Worm (Caenorhabditis elegans) whole organism, L4 larva: ENCODE data around the gene algn-12.

Experiments used
- F26F4.8 ChIP-seq: fragments of 200-800 bp; sonication (Bioruptor generic); conservative IDR thresholded peaks from 2 replicates; pipeline ENCODE4 v1.3.6; 2022; ENCODE audit warnings: missing genetic modification characterization, missing compliant biosample characterization
- F37D6.2 ChIP-seq: sonication (generic microtip); optimal IDR thresholded peaks from 2 replicates; lab custom pipeline; 2016; ENCODE audit warnings: mild to moderate bottlenecking, missing genetic modification characterization, missing compliant biosample characterization
- F44E2.7 ChIP-seq: fragments of 200-800 bp; sonication (Bioruptor generic); IDR thresholded peaks from 2 replicates; pipeline ENCODE4 v2.1.2; 2022; ENCODE audit warnings: missing genetic modification characterization, missing compliant biosample characterization
- F49E8.2 ChIP-seq: sonication (generic microtip); optimal IDR thresholded peaks from 2 replicates; lab custom pipeline; 2016; ENCODE audit warnings: missing compliant biosample characterization, mild to moderate bottlenecking, missing genetic modification characterization, borderline replicate concordance
- R02D3.7 ChIP-seq: fragments of 150-350 bp; sonication (generic microtip); optimal IDR thresholded peaks from 3 replicates; lab custom pipeline; 2014; ENCODE audit warnings: missing biosample characterization, missing genetic modification characterization
- T20F7.1 ChIP-seq: fragments of 200-800 bp; sonication (Bioruptor generic); optimal IDR thresholded peaks from 2 replicates; lab custom pipeline; 2018; ENCODE audit warnings: mild to moderate bottlenecking, missing genetic modification characterization, missing compliant biosample characterization
- Y105C5A.15 ChIP-seq: fragments of 200-800 bp; sonication (Bioruptor generic); IDR thresholded peaks from 2 replicates; pipeline ENCODE4 v1.3.6; 2022; ENCODE audit warnings: missing genetic modification characterization, missing compliant biosample characterization
- Y5F2A.4 ChIP-seq: fragments of 200-800 bp; sonication (Bioruptor generic); optimal IDR thresholded peaks from 2 replicates; lab custom pipeline; 2018; ENCODE audit warnings: mild to moderate bottlenecking, missing genetic modification characterization, missing compliant biosample characterization
- Y75B8A.6 ChIP-seq: fragments of 200-800 bp; sonication (Bioruptor generic); IDR thresholded peaks from 2 replicates; pipeline ENCODE4 v1.3.6; 2022; ENCODE audit warnings: missing genetic modification reagents, missing genetic modification characterization, missing compliant biosample characterization
- ZK337.2 ChIP-seq: fragments of 200-800 bp; sonication (Bioruptor generic); IDR thresholded peaks from 2 replicates; pipeline ENCODE4 v1.3.6; 2022; ENCODE audit warnings: missing genetic modification reagents, missing genetic modification characterization, missing compliant biosample characterization
- ama-1 ChIP-seq: fragments of 150-350 bp; optimal IDR thresholded peaks from 2 replicates; lab custom pipeline; 2014; ENCODE audit warnings: inconsistent platforms, mixed read lengths
- ceh-20 ChIP-seq: fragments of 200-800 bp; sonication (Bioruptor generic); IDR thresholded peaks from 2 replicates; pipeline ENCODE4 v1.3.6; 2022; ENCODE audit warnings: missing genetic modification reagents, missing genetic modification characterization, missing compliant biosample characterization
- ceh-44 ChIP-seq: fragments of 200-800 bp; sonication (Bioruptor generic); IDR thresholded peaks from 2 replicates; pipeline ENCODE4 v1.3.6; 2022; ENCODE audit warnings: missing genetic modification reagents, missing genetic modification characterization, missing compliant biosample characterization
- daf-12 ChIP-seq: fragments of 150-350 bp; optimal IDR thresholded peaks from 2 replicates; lab custom pipeline; 2014; ENCODE audit warnings: missing biosample characterization, missing genetic modification reagents, missing genetic modification characterization
- daf-16 ChIP-seq, 3 experiments: sonication (generic microtip); optimal IDR thresholded peaks; 2 replicates each; lab custom pipeline; 2016 to 2017; ENCODE audit warnings: missing genetic modification characterization in 3 of 3, missing genetic modification reagents in 3 of 3, mild to moderate bottlenecking in 2 of 3, missing compliant biosample characterization in 2 of 3, missing biosample characterization in 1 of 3, moderate library complexity in 1 of 3
- daf-8 ChIP-seq: fragments of 200-800 bp; sonication (Bioruptor generic); IDR thresholded peaks from 2 replicates; pipeline ENCODE4 v1.3.6; 2022; ENCODE audit warnings: missing genetic modification characterization, missing compliant biosample characterization
- dmd-6 ChIP-seq: fragments of 200-800 bp; sonication (Bioruptor generic); IDR thresholded peaks from 2 replicates; pipeline ENCODE4 v1.3.6; 2022; ENCODE audit warnings: missing genetic modification reagents, missing genetic modification characterization, missing compliant biosample characterization
- dpl-1 ChIP-seq: fragments of 150-350 bp; optimal IDR thresholded peaks from 2 replicates; lab custom pipeline; 2014; ENCODE audit warnings: missing biosample characterization, missing genetic modification reagents, missing genetic modification characterization
- fkh-10 ChIP-seq: fragments of 150-350 bp; optimal IDR thresholded peaks from 2 replicates; lab custom pipeline; 2014; ENCODE audit warnings: missing biosample characterization, missing genetic modification reagents, missing genetic modification characterization
- fos-1 ChIP-seq: fragments of 150-350 bp; optimal IDR thresholded peaks from 2 replicates; lab custom pipeline; 2014; ENCODE audit warnings: missing biosample characterization, missing genetic modification characterization
- gei-8 ChIP-seq: fragments of 200-800 bp; sonication (Bioruptor generic); optimal IDR thresholded peaks from 2 replicates; lab custom pipeline; 2018; ENCODE audit warnings: mild to moderate bottlenecking, missing genetic modification characterization, missing compliant biosample characterization
- lim-7 ChIP-seq: fragments of 200-800 bp; sonication (Bioruptor generic); IDR thresholded peaks from 2 replicates; pipeline ENCODE4 v1.3.6; 2022; ENCODE audit warnings: missing genetic modification characterization, missing compliant biosample characterization
- lin-13 ChIP-seq: fragments of 150-350 bp; optimal IDR thresholded peaks from 2 replicates; lab custom pipeline; 2014; ENCODE audit warnings: missing biosample characterization, missing genetic modification reagents, missing genetic modification characterization
- lin-29 ChIP-seq: fragments of 200-800 bp; sonication (Bioruptor generic); IDR thresholded peaks from 2 replicates; pipeline ENCODE4 v1.3.6; 2022; ENCODE audit warnings: missing genetic modification reagents, missing genetic modification characterization, missing compliant biosample characterization
- lin-38 ChIP-seq: fragments of 200-800 bp; sonication (Bioruptor generic); IDR thresholded peaks from 2 replicates; pipeline ENCODE4 v1.3.6; 2022; ENCODE audit warnings: missing genetic modification reagents, missing genetic modification characterization, missing compliant biosample characterization
- lsy-2 ChIP-seq, 2 experiments: fragments of 150-350 bp in 1 of 2; sonication (generic microtip) in 1 of 2; optimal IDR thresholded peaks; 2 replicates each; lab custom pipeline; 2014 to 2017; ENCODE audit warnings: missing biosample characterization in 2 of 2, missing genetic modification characterization in 2 of 2
- madf-9 ChIP-seq: fragments of 200-800 bp; sonication (Bioruptor generic); conservative IDR thresholded peaks from 2 replicates; pipeline ENCODE4 v1.3.6; 2022; ENCODE audit warnings: missing genetic modification reagents, missing genetic modification characterization, missing compliant biosample characterization
- nhr-102 ChIP-seq: sonication (generic microtip); optimal IDR thresholded peaks from 2 replicates; lab custom pipeline; 2016; ENCODE audit warnings: mild to moderate bottlenecking, missing genetic modification characterization, moderate library complexity, missing compliant biosample characterization
- nhr-11 ChIP-seq: fragments of 150-350 bp; optimal IDR thresholded peaks from 2 replicates; lab custom pipeline; 2014; ENCODE audit warnings: missing biosample characterization, missing genetic modification characterization
- nhr-28 ChIP-seq: fragments of 150-350 bp; optimal IDR thresholded peaks from 2 replicates; lab custom pipeline; 2014; ENCODE audit warnings: missing biosample characterization, missing genetic modification characterization
- nhr-48 ChIP-seq: sonication (generic microtip); optimal IDR thresholded peaks from 2 replicates; lab custom pipeline; 2016; ENCODE audit warnings: mild to moderate bottlenecking, missing genetic modification characterization, missing compliant biosample characterization
- nhr-76 ChIP-seq: fragments of 150-350 bp; optimal IDR thresholded peaks from 2 replicates; lab custom pipeline; 2014; ENCODE audit warnings: missing biosample characterization, missing genetic modification characterization
- pqm-1 ChIP-seq: sonication (generic microtip); optimal IDR thresholded peaks from 2 replicates; lab custom pipeline; 2017; ENCODE audit warnings: missing biosample characterization, missing genetic modification characterization
- set-16 ChIP-seq: fragments of 200-800 bp; sonication (Bioruptor generic); IDR thresholded peaks from 2 replicates; pipeline ENCODE4 v1.3.6; 2022; ENCODE audit warnings: missing genetic modification reagents, missing genetic modification characterization, missing compliant biosample characterization
- skn-1 ChIP-seq: fragments of 150-350 bp; optimal IDR thresholded peaks from 2 replicates; lab custom pipeline; 2014; ENCODE audit warnings: missing biosample characterization, missing genetic modification characterization
- snpc-1.2 ChIP-seq: fragments of 200-800 bp; sonication (Bioruptor generic); IDR thresholded peaks from 2 replicates; pipeline ENCODE4 v1.3.6; 2022; ENCODE audit warnings: missing genetic modification reagents, missing genetic modification characterization, missing compliant biosample characterization
- spr-1 ChIP-seq: sonication (generic microtip); optimal IDR thresholded peaks from 2 replicates; lab custom pipeline; 2016; ENCODE audit warnings: mild to moderate bottlenecking, missing genetic modification characterization, missing compliant biosample characterization
- spr-3 ChIP-seq: fragments of 200-800 bp; sonication (Bioruptor generic); optimal IDR thresholded peaks from 2 replicates; lab custom pipeline; 2018; ENCODE audit warnings: mild to moderate bottlenecking, missing genetic modification characterization, missing compliant biosample characterization
- tag-97 ChIP-seq: fragments of 200-800 bp; sonication (Bioruptor generic); IDR thresholded peaks from 2 replicates; pipeline ENCODE4 v1.3.6; 2022; ENCODE audit warnings: missing genetic modification characterization, missing compliant biosample characterization
- tra-1 ChIP-seq: fragments of 200-800 bp; sonication (Bioruptor generic); IDR thresholded peaks from 2 replicates; pipeline ENCODE4 v1.3.6; 2022; ENCODE audit warnings: missing genetic modification reagents, missing genetic modification characterization, missing compliant biosample characterization
- unc-130 ChIP-seq: sonication (generic microtip); optimal IDR thresholded peaks from 2 replicates; lab custom pipeline; 2016; ENCODE audit warnings: missing genetic modification reagents, missing genetic modification characterization, missing compliant biosample characterization
- zag-1 ChIP-seq: fragments of 150-350 bp; optimal IDR thresholded peaks from 2 replicates; lab custom pipeline; 2014; ENCODE audit warnings: missing biosample characterization, missing genetic modification characterization
- ztf-11 ChIP-seq: fragments of 150-350 bp; optimal IDR thresholded peaks from 2 replicates; lab custom pipeline; 2014; ENCODE audit warnings: missing biosample characterization, missing genetic modification characterization

The algn-12 gene

DNA sequence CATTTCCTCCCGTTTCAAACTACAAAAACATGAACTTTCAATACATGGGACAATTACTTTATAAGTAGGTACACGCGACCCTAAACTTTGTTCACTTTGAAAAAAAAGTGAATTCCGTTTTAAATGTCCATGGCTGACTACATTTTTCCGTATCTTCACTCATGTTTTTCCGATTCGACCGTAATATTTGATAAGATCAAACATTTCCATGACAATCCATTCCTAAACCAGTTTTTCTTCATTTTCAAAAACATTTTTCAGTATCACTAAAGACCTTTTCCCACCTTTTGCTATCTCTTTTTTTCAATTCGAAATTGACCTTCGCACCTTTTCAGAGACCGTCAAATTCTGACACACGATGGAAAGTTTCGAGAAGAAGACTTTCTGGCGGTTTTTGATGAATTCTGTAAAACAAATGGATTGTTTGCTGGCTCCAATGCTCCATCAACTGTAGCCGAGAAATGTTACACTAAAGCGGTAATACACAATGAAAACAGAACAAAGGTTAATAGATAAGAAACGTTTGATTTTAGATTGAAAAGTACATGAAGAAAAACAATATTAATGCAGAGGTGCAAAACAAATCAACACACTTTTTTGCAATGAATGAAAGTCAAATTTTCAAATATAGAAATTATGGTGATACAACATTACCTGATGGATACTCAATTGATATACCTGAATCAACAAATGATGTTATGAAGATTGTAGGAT, 7.3 kb upstream of the algn-12 start:
- TF ChIP-seq Y75B8A.6 (GFP tag; lab: Robert Waterston, UW) (0 out of 2 replicates have a peak, but pooled peaks have one; percentile 26), Y105C5A.15 (no peak), zag-1 (tag; lab: Kevin White, UChicago) (no peak), gei-8 (GFP tag; lab: Kevin White, UChicago) (no peak), tra-1 (no peak), fos-1 (tag; lab: Kevin White, UChicago) (no peak), dpl-1 (no peak), daf-12 (tag; lab: Kevin White, UChicago) (no peak), T20F7.1 (GFP tag; lab: Kevin White, UChicago) (no peak), spr-3 (GFP tag; lab: Kevin White, UChicago) (no peak), dmd-6 (peak; percentile 39), pqm-1 (tag; lab: Kevin White, UChicago) (peak; percentile 5), nhr-48 (tag; lab: Kevin White, UChicago) (peak; percentile 18), nhr-11 (tag; lab: Kevin White, UChicago) (no peak), ceh-20 (GFP tag; lab: Robert Waterston, UW) (no peak), skn-1 (no peak), nhr-76 (tag; lab: Kevin White, UChicago) (peak; percentile 3), daf-16 (GFP tag; optimal IDR thresholded peaks at IDR 0.05; lab: Kevin White, UChicago) (no peak), daf-16 (tag; optimal IDR thresholded peaks at IDR 0.05; lab: Kevin White, UChicago) (peak; percentile 73), nhr-28 (peak; percentile 60), R02D3.7 (tag; lab: Kevin White, UChicago) (no peak), ztf-11 (tag; lab: Kevin White, UChicago) (no peak), F37D6.2 (tag; lab: Kevin White, UChicago) (no peak), tag-97 (GFP tag; lab: Robert Waterston, UW) (no peak)

DNA sequence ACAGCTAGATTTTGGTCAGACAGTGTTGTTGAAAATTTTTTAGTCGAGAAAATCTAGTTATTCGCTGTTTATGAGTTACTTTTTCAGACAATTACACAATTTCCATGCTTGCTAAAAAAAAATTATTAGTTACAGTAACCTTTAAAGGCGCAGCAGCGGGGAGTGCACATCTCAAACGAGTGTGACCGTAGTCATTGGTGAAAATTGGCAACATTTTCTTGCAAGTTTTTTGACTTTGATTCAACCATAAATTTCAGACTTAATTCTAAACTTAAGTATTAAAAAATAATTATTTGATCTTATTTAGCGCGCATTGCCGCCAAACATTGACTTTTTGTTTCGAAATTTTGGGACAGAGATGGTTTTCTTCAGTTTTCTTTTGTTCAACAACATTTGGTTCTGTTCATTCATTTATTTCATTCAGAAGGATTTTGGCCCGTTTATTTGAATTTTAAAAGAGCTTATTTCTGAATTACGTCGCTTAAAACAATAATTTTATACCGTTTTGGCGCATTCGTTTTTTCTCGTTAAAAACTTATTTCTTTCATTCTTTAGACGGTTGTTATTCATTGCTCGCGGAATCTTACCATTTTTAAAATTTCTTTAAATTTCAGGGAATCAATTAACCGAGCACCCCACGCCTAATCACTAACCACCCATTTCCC, 6.0 kb upstream of the algn-12 start, which contains the start of gene oma-2:
TSS of gene oma-2 (plus strand) at position 615 of the 665 bp plus-strand sequence.
- TF ChIP-seq lsy-2 (tag; optimal IDR thresholded peaks at IDR 0.05; lab: Kevin White, UChicago) (peak in 1 of 2 experiments; percentile 25), ceh-44 (GFP tag; lab: Robert Waterston, UW) (no peak), ZK337.2 (GFP tag; lab: Robert Waterston, UW) (no peak), F26F4.8 (no peak), ama-1 (lab: Kevin White, UChicago) (no peak), snpc-1.2 (GFP tag; lab: Robert Waterston, UW) (no peak), lin-38 (GFP tag; lab: Robert Waterston, UW) (peak; percentile 34), F44E2.7 (GFP tag; lab: Robert Waterston, UW) (no peak), Y5F2A.4 (GFP tag; lab: Kevin White, UChicago) (no peak), tag-97 (GFP tag; lab: Robert Waterston, UW) (no peak), lin-13 (GFP tag; lab: Kevin White, UChicago) (peak; percentile 33), set-16 (GFP tag; lab: Robert Waterston, UW) (no peak), nhr-76 (tag; lab: Kevin White, UChicago) (no peak), lin-29 (no peak), nhr-102 (no peak), F49E8.2 (tag; lab: Kevin White, UChicago) (peak; percentile 35), lim-7 (GFP tag; lab: Robert Waterston, UW) (no peak), madf-9 (GFP tag; lab: Robert Waterston, UW) (no peak), daf-8 (GFP tag; lab: Robert Waterston, UW) (no peak), skn-1 (no peak), fkh-10 (GFP tag; lab: Kevin White, UChicago) (no peak), unc-130 (GFP tag; lab: Kevin White, UChicago) (peak; percentile 33), spr-1 (tag; lab: Kevin White, UChicago) (no peak), dpl-1 (no peak)
